Worm (Caenorhabditis elegans): ENCODE measurements around the gene nduv-2.

The nduv-2 gene

ce11 chrV:13598370-13598769 is 27.0 kb downstream of the nduv-2 start:
- no peak for TF ChIP-seq Y56A3A.18 (GFP tag; IDR thresholded peaks at IDR 0.05)
- no peak for TF ChIP-seq ZK185.1 (tag; optimal IDR thresholded peaks at IDR 0.05; ENCODE audit: poor library complexity, severe bottlenecking)
- TF ChIP-seq T07F8.4 (tag; optimal IDR thresholded peaks at IDR 0.05), result no peak
- no peak for TF ChIP-seq ztf-26 (tag; optimal IDR thresholded peaks at IDR 0.05)
- TF ChIP-seq egl-18 (GFP tag; IDR thresholded peaks at IDR 0.05), result no peak
- TF ChIP-seq dox-1 (GFP tag; IDR thresholded peaks at IDR 0.05), result no peak
- no peak for TF ChIP-seq rpc-1 (optimal IDR thresholded peaks at IDR 0.05)
- TF ChIP-seq rpc-1 (tag; optimal IDR thresholded peaks at IDR 0.05), result no peak
- TF ChIP-seq B0336.3 (GFP tag; IDR thresholded peaks at IDR 0.05), result no peak
- no peak for TF ChIP-seq attf-5 (GFP tag; optimal IDR thresholded peaks at IDR 0.05)
- no peak for TF ChIP-seq hlh-26 (GFP tag; conservative IDR thresholded peaks at IDR 0.05)
- TF ChIP-seq him-1 (tag; optimal IDR thresholded peaks at IDR 0.05), result no peak
- TF ChIP-seq nhr-27 (tag; optimal IDR thresholded peaks at IDR 0.05), result no peak
- TF ChIP-seq sptf-2 (GFP tag; optimal IDR thresholded peaks at IDR 0.05), result no peak
- TF ChIP-seq attf-3 (GFP tag; conservative IDR thresholded peaks at IDR 0.05), result no peak
- TF ChIP-seq Y95B8A.8 (GFP tag; IDR thresholded peaks at IDR 0.05), result no peak
- TF ChIP-seq hmg-20 (GFP tag; IDR thresholded peaks at IDR 0.05), result no peak
- TF ChIP-seq Y79H2A.3 (GFP tag; conservative IDR thresholded peaks at IDR 0.05), result no peak
- no peak for TF ChIP-seq ceh-58 (GFP tag; IDR thresholded peaks at IDR 0.05)
- no peak for TF ChIP-seq F37B4.10 (GFP tag; IDR thresholded peaks at IDR 0.05)
- no peak for TF ChIP-seq B0019.2 (GFP tag; conservative IDR thresholded peaks at IDR 0.05)

ce11 chrV:13593083-13593482 is 32.3 kb downstream of the nduv-2 start, which contains the start of gene F53F4.4:
TSS of gene F53F4.4 (plus strand) at chrV:13593383.
- 0 out of 2 replicates have a peak, but pooled peaks have one; percentile 18 for TF ChIP-seq Y95B8A.8 (GFP tag; IDR thresholded peaks at IDR 0.05)
- TF ChIP-seq madf-6 (GFP tag; IDR thresholded peaks at IDR 0.05), result peak; percentile 47; the same call in 1 of the 2 replicates
- no peak for TF ChIP-seq gei-17 (GFP tag; optimal IDR thresholded peaks at IDR 0.05)

ce11 chrV:13591504-13592174 is 33.7 kb downstream of the nduv-2 start, which contains the start of gene tbcb-1:
TSS of gene tbcb-1 (plus strand) at chrV:13592124.
- TF ChIP-seq Y53F4B.3 (GFP tag; IDR thresholded peaks at IDR 0.05), result no peak
- TF ChIP-seq madf-8 (GFP tag; conservative IDR thresholded peaks at IDR 0.05), result peak; percentile 90
- no peak for TF ChIP-seq efl-1 (GFP tag; optimal IDR thresholded peaks at IDR 0.05)
- TF ChIP-seq attf-3 (GFP tag; conservative IDR thresholded peaks at IDR 0.05), result 0 out of 2 replicates have a peak, but pooled peaks have one; percentile 19
- TF ChIP-seq him-1 (tag; optimal IDR thresholded peaks at IDR 0.05), result peak; percentile 36
- TF ChIP-seq snpc-3.4 (tag; optimal IDR thresholded peaks at IDR 0.05), result peak; percentile 0
- no peak for TF ChIP-seq snpc-4 (GFP tag; optimal IDR thresholded peaks at IDR 0.05)
- TF ChIP-seq snpc-4 (tag; optimal IDR thresholded peaks at IDR 0.05), result no peak
- peak; percentile 32 for TF ChIP-seq lsl-1 (GFP tag; optimal IDR thresholded peaks at IDR 0.05)
- peak; percentile 92 for TF ChIP-seq mcd-1 (GFP tag; IDR thresholded peaks at IDR 0.05)
- no peak for TF ChIP-seq cebp-1 (GFP tag; IDR thresholded peaks at IDR 0.05)
- no peak for TF ChIP-seq cebp-1 (tag; optimal IDR thresholded peaks at IDR 0.05)
- TF ChIP-seq xnd-1 (tag; optimal IDR thresholded peaks at IDR 0.05), result peak; percentile 79
- no peak for TF ChIP-seq egrh-3 (GFP tag; IDR thresholded peaks at IDR 0.05)
- TF ChIP-seq madf-6 (GFP tag; IDR thresholded peaks at IDR 0.05), result peak; percentile 92
- no peak for TF ChIP-seq F52B5.7 (tag; optimal IDR thresholded peaks at IDR 0.05)

Measured in whole organism, young adult.